Worm (Caenorhabditis elegans) whole organism, L4 larva: Measurements from ENCODE around the gene Y75B12B.13.

Experiments
- D1046.2 ChIP-seq: fragments of 200-800 bp; sonication (Bioruptor generic); IDR thresholded peaks from 2 replicates; pipeline ENCODE4 v1.3.6; 2022; ENCODE audit warnings: missing genetic modification characterization, missing compliant biosample characterization
- F10B5.3 ChIP-seq: sonication (generic microtip); optimal IDR thresholded peaks from 2 replicates; lab custom pipeline; 2016; ENCODE audit warnings: mild to moderate bottlenecking, missing genetic modification characterization, missing compliant biosample characterization
- F26F4.8 ChIP-seq: fragments of 200-800 bp; sonication (Bioruptor generic); conservative IDR thresholded peaks from 2 replicates; pipeline ENCODE4 v1.3.6; 2022; ENCODE audit warnings: missing genetic modification characterization, missing compliant biosample characterization
- F49E8.2 ChIP-seq: sonication (generic microtip); optimal IDR thresholded peaks from 2 replicates; lab custom pipeline; 2016; ENCODE audit warnings: missing compliant biosample characterization, mild to moderate bottlenecking, missing genetic modification characterization, borderline replicate concordance
- T20F7.1 ChIP-seq: fragments of 200-800 bp; sonication (Bioruptor generic); optimal IDR thresholded peaks from 2 replicates; lab custom pipeline; 2018; ENCODE audit warnings: mild to moderate bottlenecking, missing genetic modification characterization, missing compliant biosample characterization
- T26A8.4 ChIP-seq: fragments of 200-800 bp; sonication (Bioruptor generic); IDR thresholded peaks from 2 replicates; pipeline ENCODE4 v1.3.6; 2022; ENCODE audit warnings: missing genetic modification characterization, missing compliant biosample characterization
- Y75B8A.6 ChIP-seq: fragments of 200-800 bp; sonication (Bioruptor generic); IDR thresholded peaks from 2 replicates; pipeline ENCODE4 v1.3.6; 2022; ENCODE audit warnings: missing genetic modification reagents, missing genetic modification characterization, missing compliant biosample characterization
- ZK546.5 ChIP-seq, 2 experiments: sonication (generic microtip); optimal IDR thresholded peaks; 2 replicates each; lab custom pipeline; 2017; ENCODE audit warnings: missing biosample characterization in 2 of 2, missing genetic modification characterization in 2 of 2
- ama-1 ChIP-seq: fragments of 150-350 bp; optimal IDR thresholded peaks from 2 replicates; lab custom pipeline; 2014; ENCODE audit warnings: inconsistent platforms, mixed read lengths
- arid-1 ChIP-seq: fragments of 200-800 bp; sonication (Bioruptor generic); conservative IDR thresholded peaks from 2 replicates; pipeline ENCODE4 v1.3.6; 2022; ENCODE audit warnings: missing genetic modification reagents, missing genetic modification characterization, missing compliant biosample characterization
- ceh-20 ChIP-seq: fragments of 200-800 bp; sonication (Bioruptor generic); IDR thresholded peaks from 2 replicates; pipeline ENCODE4 v1.3.6; 2022; ENCODE audit warnings: missing genetic modification reagents, missing genetic modification characterization, missing compliant biosample characterization
- ceh-28 ChIP-seq: fragments of 150-350 bp; optimal IDR thresholded peaks from 2 replicates; lab custom pipeline; 2014; ENCODE audit warnings: missing biosample characterization, missing genetic modification reagents, missing genetic modification characterization
- ces-1 ChIP-seq: fragments of 150-350 bp; sonication (generic microtip); optimal IDR thresholded peaks from 4 replicates; lab custom pipeline; 2014; ENCODE audit warnings: missing biosample characterization, missing genetic modification reagents, missing genetic modification characterization
- cey-2 ChIP-seq: sonication (generic microtip); optimal IDR thresholded peaks from 3 replicates; lab custom pipeline; 2017; ENCODE audit warnings: missing genetic modification characterization, mild to moderate bottlenecking, missing compliant biosample characterization, antibody characterized with exemption, borderline replicate concordance; ENCODE audit not compliant: insufficient read depth
- daf-8 ChIP-seq: fragments of 200-800 bp; sonication (Bioruptor generic); IDR thresholded peaks from 2 replicates; pipeline ENCODE4 v1.3.6; 2022; ENCODE audit warnings: missing genetic modification characterization, missing compliant biosample characterization
- dmd-8 ChIP-seq: fragments of 200-800 bp; sonication (Bioruptor generic); IDR thresholded peaks from 2 replicates; pipeline ENCODE4 v1.3.6; 2022; ENCODE audit warnings: missing genetic modification characterization, missing compliant biosample characterization
- dmd-9 ChIP-seq: fragments of 200-800 bp; sonication (Bioruptor generic); IDR thresholded peaks from 2 replicates; pipeline ENCODE4 v1.3.6; 2022; ENCODE audit warnings: missing genetic modification reagents, missing genetic modification characterization, missing compliant biosample characterization
- dpl-1 ChIP-seq: fragments of 150-350 bp; optimal IDR thresholded peaks from 2 replicates; lab custom pipeline; 2014; ENCODE audit warnings: missing biosample characterization, missing genetic modification reagents, missing genetic modification characterization
- dve-1 ChIP-seq: sonication (generic microtip); optimal IDR thresholded peaks from 2 replicates; lab custom pipeline; 2017; ENCODE audit warnings: antibody characterized with exemption, mild to moderate bottlenecking, missing genetic modification characterization, missing compliant biosample characterization; ENCODE audit not compliant: insufficient read depth
- egl-27 ChIP-seq: sonication (generic microtip); optimal IDR thresholded peaks from 3 replicates; lab custom pipeline; 2017; ENCODE audit warnings: missing biosample characterization, missing genetic modification reagents, missing genetic modification characterization
- egl-43 ChIP-seq: fragments of 200-800 bp; sonication (Bioruptor generic); IDR thresholded peaks from 2 replicates; pipeline ENCODE4 v1.3.6; 2022; ENCODE audit warnings: missing genetic modification reagents, missing genetic modification characterization, missing compliant biosample characterization
- gei-8 ChIP-seq: fragments of 200-800 bp; sonication (Bioruptor generic); optimal IDR thresholded peaks from 2 replicates; lab custom pipeline; 2018; ENCODE audit warnings: mild to moderate bottlenecking, missing genetic modification characterization, missing compliant biosample characterization
- hlh-11 ChIP-seq: fragments of 200-800 bp; sonication (Bioruptor generic); optimal IDR thresholded peaks from 2 replicates; lab custom pipeline; 2018; ENCODE audit warnings: mild to moderate bottlenecking, missing genetic modification characterization, missing compliant biosample characterization
- hlh-30 ChIP-seq: sonication (generic microtip); optimal IDR thresholded peaks from 2 replicates; lab custom pipeline; 2017; ENCODE audit warnings: antibody characterized with exemption, mild to moderate bottlenecking, missing genetic modification characterization, missing compliant biosample characterization; ENCODE audit not compliant: insufficient read depth
- hmg-1.1 ChIP-seq: fragments of 200-800 bp; sonication (Bioruptor generic); IDR thresholded peaks from 2 replicates; pipeline ENCODE4 v1.3.6; 2022; ENCODE audit warnings: missing genetic modification reagents, missing genetic modification characterization, missing compliant biosample characterization
- lin-1 ChIP-seq: fragments of 200-800 bp; sonication (Bioruptor generic); IDR thresholded peaks from 2 replicates; pipeline ENCODE4 v1.3.6; 2022; ENCODE audit warnings: missing genetic modification reagents, missing genetic modification characterization, missing compliant biosample characterization
- lin-15B ChIP-seq: fragments of 150-350 bp; sonication (generic microtip); optimal IDR thresholded peaks from 3 replicates; lab custom pipeline; 2014; ENCODE audit warnings: missing biosample characterization, missing genetic modification characterization
- lin-29 ChIP-seq: fragments of 200-800 bp; sonication (Bioruptor generic); IDR thresholded peaks from 2 replicates; pipeline ENCODE4 v1.3.6; 2022; ENCODE audit warnings: missing genetic modification reagents, missing genetic modification characterization, missing compliant biosample characterization
- lin-38 ChIP-seq: fragments of 200-800 bp; sonication (Bioruptor generic); IDR thresholded peaks from 2 replicates; pipeline ENCODE4 v1.3.6; 2022; ENCODE audit warnings: missing genetic modification reagents, missing genetic modification characterization, missing compliant biosample characterization
- lir-3 ChIP-seq: sonication (generic microtip); optimal IDR thresholded peaks from 2 replicates; lab custom pipeline; 2016; ENCODE audit warnings: mild to moderate bottlenecking, missing genetic modification characterization, missing compliant biosample characterization
- lsy-2 ChIP-seq, 2 experiments: fragments of 150-350 bp in 1 of 2; sonication (generic microtip) in 1 of 2; optimal IDR thresholded peaks; 2 replicates each; lab custom pipeline; 2014 to 2017; ENCODE audit warnings: missing biosample characterization in 2 of 2, missing genetic modification characterization in 2 of 2
- madf-9 ChIP-seq: fragments of 200-800 bp; sonication (Bioruptor generic); conservative IDR thresholded peaks from 2 replicates; pipeline ENCODE4 v1.3.6; 2022; ENCODE audit warnings: missing genetic modification reagents, missing genetic modification characterization, missing compliant biosample characterization
- mdl-1 ChIP-seq, 2 experiments: fragments of 150-350 bp in 1 of 2; sonication (generic microtip) in 1 of 2; optimal IDR thresholded peaks; 2 replicates each; lab custom pipeline; 2014 to 2017; ENCODE audit warnings: missing biosample characterization in 2 of 2, missing genetic modification characterization in 2 of 2
- mdt-29 ChIP-seq: fragments of 200-800 bp; sonication (Bioruptor generic); IDR thresholded peaks from 2 replicates; pipeline ENCODE4 v1.3.6; 2022; ENCODE audit warnings: missing genetic modification reagents, missing genetic modification characterization, missing compliant biosample characterization
- mep-1 ChIP-seq: fragments of 150-350 bp; sonication (generic microtip); optimal IDR thresholded peaks from 3 replicates; lab custom pipeline; 2014; ENCODE audit warnings: missing biosample characterization, missing genetic modification characterization
- nhr-111 ChIP-seq: fragments of 200-800 bp; sonication (Bioruptor generic); optimal IDR thresholded peaks from 2 replicates; lab custom pipeline; 2018; ENCODE audit warnings: mild to moderate bottlenecking, missing genetic modification characterization, missing compliant biosample characterization
- nhr-25 ChIP-seq: sonication (generic microtip); optimal IDR thresholded peaks from 2 replicates; lab custom pipeline; 2017; ENCODE audit warnings: missing genetic modification characterization, mild to moderate bottlenecking, missing compliant biosample characterization, antibody characterized with exemption, moderate library complexity, borderline replicate concordance; ENCODE audit not compliant: insufficient read depth
- nhr-42 ChIP-seq: fragments of 200-800 bp; sonication (Bioruptor generic); IDR thresholded peaks from 2 replicates; pipeline ENCODE4 v1.3.6; 2022; ENCODE audit warnings: missing genetic modification characterization, missing compliant biosample characterization
- nhr-48 ChIP-seq: sonication (generic microtip); optimal IDR thresholded peaks from 2 replicates; lab custom pipeline; 2016; ENCODE audit warnings: mild to moderate bottlenecking, missing genetic modification characterization, missing compliant biosample characterization
- nhr-6 ChIP-seq: fragments of 150-350 bp; optimal IDR thresholded peaks from 2 replicates; lab custom pipeline; 2014; ENCODE audit warnings: missing biosample characterization, missing genetic modification characterization
- nhr-77 ChIP-seq: fragments of 150-350 bp; optimal IDR thresholded peaks from 2 replicates; lab custom pipeline; 2014; ENCODE audit warnings: missing biosample characterization, missing genetic modification characterization
- pha-4 ChIP-seq, 2 experiments: fragments of 150-350 bp in 1 of 2; fragments of 200-800 bp in 1 of 2; sonication (Bioruptor generic) in 1 of 2; IDR thresholded peaks in 1 of 2; optimal IDR thresholded peaks in 1 of 2; 2 replicates each; pipeline versions ENCODE4 v1.3.6 to Lab custom; 2014 to 2022; ENCODE audit warnings: missing genetic modification characterization in 2 of 2, missing genetic modification reagents in 2 of 2, missing biosample characterization in 1 of 2, missing compliant biosample characterization in 1 of 2
- php-3 ChIP-seq: fragments of 200-800 bp; sonication (Bioruptor generic); IDR thresholded peaks from 2 replicates; pipeline ENCODE4 v1.3.6; 2022; ENCODE audit warnings: missing genetic modification reagents, missing genetic modification characterization, missing compliant biosample characterization
- pqm-1 ChIP-seq: sonication (generic microtip); optimal IDR thresholded peaks from 2 replicates; lab custom pipeline; 2017; ENCODE audit warnings: missing biosample characterization, missing genetic modification characterization
- rbr-2 ChIP-seq: sonication (generic microtip); optimal IDR thresholded peaks from 2 replicates; lab custom pipeline; 2016; ENCODE audit warnings: missing genotype, missing genetic modification characterization, missing compliant biosample characterization
- saeg-2 ChIP-seq: fragments of 200-800 bp; sonication (Bioruptor generic); IDR thresholded peaks from 2 replicates; pipeline ENCODE4 v1.3.6; 2022; ENCODE audit warnings: missing genetic modification reagents, missing genetic modification characterization, missing compliant biosample characterization
- set-16 ChIP-seq: fragments of 200-800 bp; sonication (Bioruptor generic); IDR thresholded peaks from 2 replicates; pipeline ENCODE4 v1.3.6; 2022; ENCODE audit warnings: missing genetic modification reagents, missing genetic modification characterization, missing compliant biosample characterization
- tra-1 ChIP-seq: fragments of 200-800 bp; sonication (Bioruptor generic); IDR thresholded peaks from 2 replicates; pipeline ENCODE4 v1.3.6; 2022; ENCODE audit warnings: missing genetic modification reagents, missing genetic modification characterization, missing compliant biosample characterization
- unc-130 ChIP-seq: sonication (generic microtip); optimal IDR thresholded peaks from 2 replicates; lab custom pipeline; 2016; ENCODE audit warnings: missing genetic modification reagents, missing genetic modification characterization, missing compliant biosample characterization
- ztf-11 ChIP-seq: fragments of 150-350 bp; optimal IDR thresholded peaks from 2 replicates; lab custom pipeline; 2014; ENCODE audit warnings: missing biosample characterization, missing genetic modification characterization

Y75B12B.13 gene

DNA sequence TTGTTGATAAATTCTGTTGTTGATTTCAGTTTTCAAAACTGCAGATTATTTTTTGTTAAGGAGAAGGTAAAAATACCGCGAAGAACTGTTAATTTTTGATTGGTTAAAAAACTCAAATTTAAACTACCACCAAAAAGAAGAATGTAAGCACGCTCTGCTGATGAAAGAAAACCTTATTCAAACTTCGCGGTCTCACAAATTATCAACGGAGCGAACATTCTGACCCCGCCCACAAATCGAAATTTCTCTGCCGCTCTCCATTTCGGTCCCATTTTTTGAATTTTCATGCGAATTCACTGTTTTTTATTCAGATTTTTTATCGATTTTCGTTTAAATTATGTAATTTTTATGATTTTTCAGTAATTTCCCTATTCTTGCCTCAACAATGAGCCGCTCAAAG is 4.2 kb downstream of the Y75B12B.13 start, which contains the start of gene cyn-3 (continued):
- TF ChIP-seq nhr-48 (tag; lab: Kevin White, UChicago), result peak; percentile 9
- TF ChIP-seq mdl-1 (tag; optimal IDR thresholded peaks at IDR 0.05; lab: Kevin White, UChicago), result peak in 1 of 2 experiments; percentile 31
- TF ChIP-seq pha-4 (GFP tag; IDR thresholded peaks at IDR 0.05; lab: Robert Waterston, UW), result 0 out of 2 replicates have a peak, but pooled peaks have one; percentile 44
- TF ChIP-seq pha-4 (tag; optimal IDR thresholded peaks at IDR 0.05; lab: Kevin White, UChicago), result peak; percentile 71
- no peak for TF ChIP-seq egl-43 (GFP tag; lab: Robert Waterston, UW)
- no peak for TF ChIP-seq Y75B8A.6 (GFP tag; lab: Robert Waterston, UW)
- TF ChIP-seq ztf-11, result no peak
- TF ChIP-seq lin-38, result peak; percentile 98
- peak; percentile 81 for TF ChIP-seq rbr-2
- TF ChIP-seq dpl-1 (GFP tag; lab: Kevin White, UChicago), result peak; percentile 99
- TF ChIP-seq hlh-11 (tag; lab: Kevin White, UChicago), result peak; percentile 73
- peak; percentile 71 for TF ChIP-seq arid-1 (GFP tag; lab: Robert Waterston, UW)
- no peak for TF ChIP-seq tra-1
- peak; percentile 46 for TF ChIP-seq lin-15B (tag; lab: Kevin White, UChicago)
- no peak for TF ChIP-seq php-3 (GFP tag; lab: Robert Waterston, UW)
- TF ChIP-seq D1046.2 (GFP tag; lab: Robert Waterston, UW), result no peak
- TF ChIP-seq lin-29, result no peak
- TF ChIP-seq lsy-2 (tag; optimal IDR thresholded peaks at IDR 0.05; lab: Kevin White, UChicago), result peak; percentile 32 to 94
- no peak for TF ChIP-seq lir-3 (tag; lab: Kevin White, UChicago)
- no peak for TF ChIP-seq cey-2 (tag; lab: Kevin White, UChicago)
- TF ChIP-seq nhr-111, result no peak
- no peak for TF ChIP-seq ceh-28 (tag; lab: Kevin White, UChicago)
- TF ChIP-seq dmd-9, result peak; percentile 59; the same call in 1 of the 2 replicates
- no peak for TF ChIP-seq dmd-8 (GFP tag; lab: Robert Waterston, UW)
- TF ChIP-seq T20F7.1, result peak; percentile 77
- TF ChIP-seq daf-8, result no peak
- TF ChIP-seq T26A8.4 (GFP tag; lab: Robert Waterston, UW), result peak; percentile 68
- no peak for TF ChIP-seq pqm-1 (tag; lab: Kevin White, UChicago)
- TF ChIP-seq hmg-1.1, result peak; percentile 55
- TF ChIP-seq ceh-20 (GFP tag; lab: Robert Waterston, UW), result no peak
- no peak for TF ChIP-seq ZK546.5 (tag; optimal IDR thresholded peaks at IDR 0.05; lab: Kevin White, UChicago)
- TF ChIP-seq dve-1, result peak; percentile 92
- TF ChIP-seq nhr-42 (GFP tag; lab: Robert Waterston, UW), result no peak
- TF ChIP-seq unc-130 (GFP tag; lab: Kevin White, UChicago), result peak; percentile 31
- TF ChIP-seq ces-1 (GFP tag; lab: Kevin White, UChicago), result no peak
- TF ChIP-seq mdt-29 (GFP tag; lab: Robert Waterston, UW), result 0 out of 2 replicates have a peak, but pooled peaks have one; percentile 20
- TF ChIP-seq F26F4.8 (GFP tag; lab: Robert Waterston, UW), result no peak
- TF ChIP-seq egl-27 (tag; lab: Kevin White, UChicago), result no peak
- TF ChIP-seq mep-1 (tag; lab: Kevin White, UChicago), result peak; percentile 86
- peak; percentile 82 for TF ChIP-seq nhr-77 (tag; lab: Kevin White, UChicago)
- no peak for TF ChIP-seq madf-9 (GFP tag; lab: Robert Waterston, UW)
- TF ChIP-seq hlh-30 (tag; lab: Kevin White, UChicago), result peak; percentile 79
- TF ChIP-seq ama-1, result peak; percentile 2
- TF ChIP-seq F10B5.3, result no peak
- peak; percentile 99 for TF ChIP-seq nhr-6 (tag; lab: Kevin White, UChicago)
- no peak for TF ChIP-seq gei-8 (GFP tag; lab: Kevin White, UChicago)
- no peak for TF ChIP-seq lin-1
- TF ChIP-seq nhr-25 (tag; lab: Kevin White, UChicago), result peak; percentile 28
- TF ChIP-seq set-16 (GFP tag; lab: Robert Waterston, UW), result no peak
- no peak for TF ChIP-seq F49E8.2 (tag; lab: Kevin White, UChicago)
- no peak for TF ChIP-seq saeg-2
